Fruit fly (Drosophila melanogaster) whole organism, pupa: ENCODE data around the gene Fcp3C.

Source experiments
- CG13204 ChIP-seq: fragments of 200-800 bp; sonication (Bioruptor generic); optimal IDR thresholded peaks from 2 replicates; lab custom pipeline; 2018; ENCODE audit warnings: missing biosample characterization, mild to moderate bottlenecking, missing genetic modification characterization, moderate library complexity
- Ets98B ChIP-seq: fragments of 200-800 bp; sonication (Bioruptor generic); IDR thresholded peaks from 2 replicates; pipeline ENCODE4 v1.3.6; 2022; ENCODE audit warnings: missing biosample characterization, missing genetic modification characterization

DNA sequence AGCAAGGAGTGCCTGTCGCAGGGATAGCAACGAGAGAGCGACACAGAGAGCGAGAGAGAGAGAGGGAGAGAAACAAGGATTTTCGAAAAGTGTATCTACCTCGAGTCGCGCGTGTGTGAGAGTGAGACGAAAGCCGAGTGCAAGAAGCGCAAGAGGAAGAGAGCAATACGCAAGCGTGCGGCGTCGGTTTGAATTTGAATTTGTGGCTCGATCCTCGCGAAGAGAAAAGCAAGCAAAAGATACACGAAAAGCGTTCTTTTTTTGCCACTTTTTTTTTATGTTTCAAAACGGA lies 39.2 kb downstream of the Fcp3C start:
- TF ChIP-seq CG13204 (GFP tag; lab: Kevin White, UChicago), result no peak
- no peak for TF ChIP-seq Ets98B (GFP tag; lab: Robert Waterston, UW)
